Fruit fly (Drosophila melanogaster) whole organism, prepupa: ENCODE results near the gene CG13465.
A peak's percentile ranks its signal among the peaks of the same experiment; 100 is the strongest.

ENCODE experiments used
- Blimp-1 ChIP-seq: fragments of 200-800 bp; sonication (Bioruptor generic); optimal IDR thresholded peaks from 3 replicates; lab custom pipeline; 2017; ENCODE audit warnings: missing biosample characterization, missing genetic modification characterization, mild to moderate bottlenecking, moderate library complexity, missing genetic modification reagents
- CG10669 ChIP-seq: fragments of 200-800 bp; sonication (Bioruptor generic); optimal IDR thresholded peaks from 3 replicates; lab custom pipeline; 2018; ENCODE audit warnings: missing biosample characterization, mild to moderate bottlenecking, missing genetic modification characterization, moderate library complexity
- CG11902 ChIP-seq: fragments of 200-800 bp; sonication (Bioruptor generic); optimal IDR thresholded peaks from 3 replicates; lab custom pipeline; 2016; ENCODE audit warnings: missing biosample characterization, missing genetic modification characterization
- CG15336 ChIP-seq: fragments of 200-800 bp; sonication (Bioruptor generic); IDR thresholded peaks from 2 replicates; pipeline ENCODE4 v1.3.6; 2022; ENCODE audit warnings: missing biosample characterization, missing genetic modification characterization
- CG3032 ChIP-seq: fragments of 200-800 bp; optimal IDR thresholded peaks from 2 replicates; lab custom pipeline; 2019; ENCODE audit warnings: missing biosample characterization, mild to moderate bottlenecking, missing genetic modification characterization, moderate library complexity
- CG31627 ChIP-seq: fragments of 200-800 bp; sonication (Bioruptor generic); optimal IDR thresholded peaks from 3 replicates; lab custom pipeline; 2016; ENCODE audit warnings: missing biosample characterization, missing genetic modification characterization
- CG32006 ChIP-seq: fragments of 200-800 bp; sonication (Bioruptor generic); optimal IDR thresholded peaks from 3 replicates; lab custom pipeline; 2017; ENCODE audit warnings: missing biosample characterization, mild to moderate bottlenecking, missing genetic modification characterization
- CG34406 ChIP-seq: fragments of 200-800 bp; sonication (Bioruptor generic); optimal IDR thresholded peaks from 3 replicates; lab custom pipeline; 2016; ENCODE audit warnings: missing biosample characterization, missing genetic modification characterization
- CG4318 ChIP-seq: fragments of 200-800 bp; sonication (Bioruptor generic); optimal IDR thresholded peaks from 3 replicates; lab custom pipeline; 2017; ENCODE audit warnings: missing biosample characterization, mild to moderate bottlenecking, missing genetic modification characterization
- CG6163 ChIP-seq: fragments of 200-800 bp; sonication (Bioruptor generic); IDR thresholded peaks from 3 replicates; pipeline ENCODE4 v1.3.6; 2022; ENCODE audit warnings: missing biosample characterization, missing genetic modification characterization
- CG6276 ChIP-seq: fragments of 200-800 bp; sonication (Bioruptor generic); optimal IDR thresholded peaks from 2 replicates; lab custom pipeline; 2017; ENCODE audit warnings: missing biosample characterization, mild to moderate bottlenecking, missing genetic modification characterization
- CG6854 ChIP-seq: fragments of 200-800 bp; sonication (Bioruptor generic); optimal IDR thresholded peaks from 2 replicates; lab custom pipeline; 2017; ENCODE audit warnings: missing biosample characterization, mild to moderate bottlenecking, missing genetic modification characterization
- CG8119 ChIP-seq: fragments of 200-800 bp; sonication (Bioruptor generic); IDR thresholded peaks from 3 replicates; pipeline ENCODE4 v1.3.6; 2022; ENCODE audit warnings: missing biosample characterization, missing genetic modification characterization
- CG8319 ChIP-seq: fragments of 200-800 bp; sonication (Bioruptor generic); optimal IDR thresholded peaks from 3 replicates; lab custom pipeline; 2016; ENCODE audit warnings: missing biosample characterization, missing genetic modification characterization
- CG9139 ChIP-seq: fragments of 200-800 bp; sonication (Bioruptor generic); optimal IDR thresholded peaks from 3 replicates; lab custom pipeline; 2017; ENCODE audit warnings: missing biosample characterization, mild to moderate bottlenecking, missing genetic modification characterization
- Eip78C ChIP-seq: fragments of 200-800 bp; sonication (Bioruptor generic); peaks from one replicate; lab custom pipeline; 2016; ENCODE audit warnings: missing biosample characterization, missing genetic modification characterization
- Eip93F ChIP-seq: fragments of 200-800 bp; sonication (Bioruptor generic); optimal IDR thresholded peaks from 2 replicates; lab custom pipeline; 2016; ENCODE audit warnings: missing biosample characterization, mild to moderate bottlenecking, missing genetic modification characterization
- Ets21C ChIP-seq: fragments of 200-800 bp; sonication (Bioruptor generic); optimal IDR thresholded peaks from 3 replicates; lab custom pipeline; 2016; ENCODE audit warnings: missing biosample characterization, missing genetic modification characterization
- Ets96B ChIP-seq: fragments of 200-800 bp; optimal IDR thresholded peaks from 2 replicates; lab custom pipeline; 2019; ENCODE audit warnings: missing biosample characterization, mild to moderate bottlenecking, missing genetic modification characterization, moderate library complexity
- Hr4 ChIP-seq: fragments of 200-800 bp; sonication (Bioruptor generic); optimal IDR thresholded peaks from 3 replicates; lab custom pipeline; 2016; ENCODE audit warnings: missing biosample characterization, missing genetic modification characterization
- Met ChIP-seq: fragments of 200-800 bp; sonication (Bioruptor generic); optimal IDR thresholded peaks from 3 replicates; lab custom pipeline; 2016; ENCODE audit warnings: missing biosample characterization, missing genetic modification characterization
- OdsH ChIP-seq: fragments of 200-800 bp; sonication (Bioruptor generic); optimal IDR thresholded peaks from 3 replicates; lab custom pipeline; 2016; ENCODE audit warnings: missing biosample characterization, missing genetic modification characterization
- Smox ChIP-seq: fragments of 200-800 bp; sonication (Bioruptor generic); optimal IDR thresholded peaks from 3 replicates; lab custom pipeline; 2016; ENCODE audit warnings: missing biosample characterization, missing genetic modification characterization
- Sox14 ChIP-seq: fragments of 200-800 bp; sonication (Bioruptor generic); optimal IDR thresholded peaks from 3 replicates; lab custom pipeline; 2016; ENCODE audit warnings: missing biosample characterization, missing genetic modification characterization
- Sox15 ChIP-seq: fragments of 200-800 bp; sonication (Bioruptor generic); optimal IDR thresholded peaks from 3 replicates; lab custom pipeline; 2016; ENCODE audit warnings: missing biosample characterization, missing genetic modification characterization
- achi ChIP-seq: fragments of 200-800 bp; sonication (Bioruptor generic); optimal IDR thresholded peaks from 3 replicates; lab custom pipeline; 2016; ENCODE audit warnings: missing biosample characterization, missing genetic modification characterization
- acj6 ChIP-seq: fragments of 200-800 bp; sonication (Bioruptor generic); optimal IDR thresholded peaks from 3 replicates; lab custom pipeline; 2016; ENCODE audit warnings: missing biosample characterization, missing genetic modification characterization
- cyc ChIP-seq: fragments of 200-800 bp; sonication (Bioruptor generic); optimal IDR thresholded peaks from 3 replicates; lab custom pipeline; 2016; ENCODE audit warnings: missing biosample characterization, missing genetic modification characterization
- dac ChIP-seq: fragments of 200-800 bp; sonication (Bioruptor generic); optimal IDR thresholded peaks from 2 replicates; lab custom pipeline; 2017; ENCODE audit warnings: missing biosample characterization, mild to moderate bottlenecking, missing genetic modification characterization
- eg ChIP-seq: fragments of 200-800 bp; sonication (Bioruptor generic); IDR thresholded peaks from 3 replicates; pipeline ENCODE4 v1.3.6; 2022; ENCODE audit warnings: missing biosample characterization, missing genetic modification characterization
- esn ChIP-seq: fragments of 200-800 bp; sonication (Bioruptor generic); optimal IDR thresholded peaks from 2 replicates; lab custom pipeline; 2016; ENCODE audit warnings: missing biosample characterization, mild to moderate bottlenecking, missing genetic modification characterization, moderate library complexity
- fd59A ChIP-seq: fragments of 200-800 bp; sonication (Bioruptor generic); optimal IDR thresholded peaks from 2 replicates; lab custom pipeline; 2017; ENCODE audit warnings: missing biosample characterization, mild to moderate bottlenecking, missing genetic modification characterization, missing genetic modification reagents
- fkh ChIP-seq: fragments of 200-800 bp; sonication (Bioruptor generic); optimal IDR thresholded peaks from 3 replicates; lab custom pipeline; 2017; ENCODE audit warnings: missing biosample characterization, mild to moderate bottlenecking, missing genetic modification characterization, moderate library complexity
- lz ChIP-seq: fragments of 200-800 bp; sonication (Bioruptor generic); optimal IDR thresholded peaks from 3 replicates; lab custom pipeline; 2016; ENCODE audit warnings: missing biosample characterization, missing genetic modification characterization
- net ChIP-seq: fragments of 200-800 bp; sonication (Bioruptor generic); optimal IDR thresholded peaks from 3 replicates; lab custom pipeline; 2016; ENCODE audit warnings: missing biosample characterization, missing genetic modification characterization
- pdm3 ChIP-seq: fragments of 200-800 bp; sonication (Bioruptor generic); optimal IDR thresholded peaks from 3 replicates; lab custom pipeline; 2016; ENCODE audit warnings: missing biosample characterization, missing genetic modification characterization
- salr ChIP-seq, 2 experiments: fragments of 200-800 bp; sonication (Bioruptor generic); optimal IDR thresholded peaks; 3 replicates each; lab custom pipeline; 2016 to 2018; ENCODE audit warnings: missing biosample characterization in 2 of 2, missing genetic modification characterization in 2 of 2, mild to moderate bottlenecking in 1 of 2
- spab ChIP-seq: fragments of 200-800 bp; sonication (Bioruptor generic); optimal IDR thresholded peaks from 2 replicates; lab custom pipeline; 2017; ENCODE audit warnings: missing biosample characterization, mild to moderate bottlenecking, missing genetic modification characterization, missing genetic modification reagents
- ss ChIP-seq, 2 experiments: fragments of 200-800 bp; sonication (Bioruptor generic); optimal IDR thresholded peaks; 2 replicates in 1 of 2; 3 replicates in 1 of 2; lab custom pipeline; 2017 to 2018; ENCODE audit warnings: mild to moderate bottlenecking in 2 of 2, missing biosample characterization in 2 of 2, missing genetic modification characterization in 2 of 2, moderate library complexity in 1 of 2
- svp ChIP-seq: fragments of 200-800 bp; sonication (Bioruptor generic); peaks from one replicate; lab custom pipeline; 2016; ENCODE audit warnings: missing biosample characterization, missing genetic modification characterization
- topi ChIP-seq: fragments of 200-800 bp; sonication (Bioruptor generic); optimal IDR thresholded peaks from 3 replicates; lab custom pipeline; 2016; ENCODE audit warnings: missing biosample characterization, missing genetic modification characterization
- vri ChIP-seq: fragments of 200-800 bp; sonication (Bioruptor generic); optimal IDR thresholded peaks from 3 replicates; lab custom pipeline; 2016; ENCODE audit warnings: missing biosample characterization, mild to moderate bottlenecking, missing genetic modification characterization

Gene CG13465

dm6 chr3L:14986984-14987896 is 43.1 kb upstream of the CG13465 start:
- TF ChIP-seq Eip78C (GFP tag; lab: Kevin White, UChicago) (peak; percentile 10), CG10669 (GFP tag; lab: Kevin White, UChicago) (no peak), eg (GFP tag; lab: Robert Waterston, UW) (peak; percentile 35; the same call in 1 of the 3 replicates), vri (GFP tag; lab: Kevin White, UChicago) (peak; percentile 48), ss (GFP tag; optimal IDR thresholded peaks at IDR 0.05; lab: Kevin White, UChicago) (no peak), svp (peak; percentile 32), CG6854 (GFP tag; lab: Kevin White, UChicago) (peak; percentile 30), Met (GFP tag; lab: Kevin White, UChicago) (peak; percentile 15), CG15336 (no peak), CG6163 (GFP tag; lab: Robert Waterston, UW) (0 out of 3 replicates have a peak, but pooled peaks have one; percentile 16), CG6276 (GFP tag; lab: Kevin White, UChicago) (no peak), fkh (GFP tag; lab: Kevin White, UChicago) (peak; percentile 42), CG8119 (GFP tag; lab: Robert Waterston, UW) (0 out of 3 replicates have a peak, but pooled peaks have one; percentile 12), fd59A (no peak), cyc (no peak), CG8319 (GFP tag; lab: Kevin White, UChicago) (no peak)
- TF ChIP-seq, all 60 proteins: peak for 9

DNA sequence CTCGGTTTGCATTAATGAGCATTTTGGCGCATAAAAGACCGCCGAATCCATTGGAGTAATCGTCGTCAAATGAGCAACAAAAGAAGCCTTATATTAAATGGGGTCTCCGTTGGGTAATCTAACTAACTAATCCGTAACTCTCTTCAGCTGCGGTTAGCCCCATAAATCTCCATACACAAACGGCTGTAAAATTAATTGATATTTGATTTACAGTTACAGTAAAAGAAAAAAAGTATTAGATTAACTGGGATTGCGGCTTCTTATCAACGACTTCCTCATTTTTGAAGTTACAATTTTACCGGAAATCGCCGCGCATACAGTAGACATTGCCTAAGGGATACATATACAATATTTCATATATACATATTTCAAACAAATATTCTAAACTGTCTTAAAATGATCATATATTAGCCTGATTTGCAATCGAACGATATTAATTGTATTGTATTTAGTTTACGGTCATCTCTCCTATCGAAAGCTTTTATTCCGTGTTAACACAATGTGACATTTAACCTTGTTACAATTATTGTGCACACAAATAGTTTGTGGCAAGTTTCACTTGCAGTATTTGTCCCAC is 42.3 kb upstream of the CG13465 start:
- TF ChIP-seq svp (peak; percentile 38), Hr4 (GFP tag; lab: Kevin White, UChicago) (peak; percentile 26), salr (GFP tag; optimal IDR thresholded peaks at IDR 0.05; lab: Kevin White, UChicago) (no peak), CG6163 (GFP tag; lab: Robert Waterston, UW) (no peak), lz (GFP tag; lab: Kevin White, UChicago) (no peak), Eip78C (GFP tag; lab: Kevin White, UChicago) (peak; percentile 44), Met (GFP tag; lab: Kevin White, UChicago) (peak; percentile 1)

DNA sequence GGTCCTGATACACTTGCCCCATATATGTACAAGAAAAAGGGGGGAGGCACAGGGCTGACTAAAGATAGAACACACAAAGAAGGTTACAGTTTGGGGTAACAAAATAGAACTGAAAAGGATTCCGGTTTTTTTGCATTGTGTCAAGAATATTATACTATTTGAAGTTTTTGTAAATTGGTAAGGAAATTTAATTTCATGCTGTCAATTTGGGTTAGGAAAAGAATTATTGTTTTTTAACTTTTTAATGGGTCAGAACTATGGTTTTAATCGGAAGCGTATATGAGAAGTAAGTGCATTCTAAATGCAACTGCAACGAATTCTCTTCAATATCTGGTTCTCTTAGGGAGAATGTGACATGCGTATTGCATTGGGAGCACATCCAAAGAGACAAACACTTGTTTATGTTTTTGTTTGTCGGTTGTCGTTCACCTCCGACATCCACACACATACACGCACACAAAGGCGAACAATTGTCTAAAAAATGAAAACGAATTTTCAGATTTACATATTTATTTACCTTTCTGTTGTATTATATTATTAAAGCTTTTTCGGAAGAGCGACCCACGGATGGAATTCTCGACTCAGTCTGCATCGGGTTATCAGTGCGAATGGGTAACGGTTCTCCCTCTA is 40.5 kb upstream of the CG13465 start, which contains the start of gene mnd:
TSS of gene mnd (plus strand) at position 580 of the 630 bp plus-strand sequence.
- TF ChIP-seq CG3032 (tag; lab: Kevin White, UChicago) = peak; percentile 63
- no peak for TF ChIP-seq Ets21C (GFP tag; lab: Kevin White, UChicago)
- TF ChIP-seq topi (GFP tag; lab: Kevin White, UChicago) = peak; percentile 51
- peak; percentile 50 for TF ChIP-seq CG34406 (GFP tag; lab: Kevin White, UChicago)
- peak; percentile 78 for TF ChIP-seq pdm3 (GFP tag; lab: Kevin White, UChicago)
- TF ChIP-seq CG32006 (GFP tag; lab: Kevin White, UChicago) = peak; percentile 84
- peak; percentile 26 to 56 for TF ChIP-seq ss (GFP tag; optimal IDR thresholded peaks at IDR 0.05; lab: Kevin White, UChicago)
- TF ChIP-seq dac (GFP tag; lab: Kevin White, UChicago) = no peak
- peak; percentile 89 for TF ChIP-seq Ets96B
- TF ChIP-seq OdsH (GFP tag; lab: Kevin White, UChicago) = peak; percentile 77
- peak; percentile 15 for TF ChIP-seq CG11902
- TF ChIP-seq Blimp-1 (GFP tag; lab: Kevin White, UChicago) = no peak
- peak; percentile 10 for TF ChIP-seq lz (GFP tag; lab: Kevin White, UChicago)
- TF ChIP-seq CG31627 (GFP tag; lab: Kevin White, UChicago) = no peak
- TF ChIP-seq acj6 (GFP tag; lab: Kevin White, UChicago) = peak; percentile 76
- TF ChIP-seq CG6163 (GFP tag; lab: Robert Waterston, UW) = peak; percentile 88
- peak; percentile 94 for TF ChIP-seq Eip78C (GFP tag; lab: Kevin White, UChicago)
- TF ChIP-seq spab (GFP tag; lab: Kevin White, UChicago) = peak; percentile 57
- peak; percentile 10 to 84 for TF ChIP-seq salr (GFP tag; optimal IDR thresholded peaks at IDR 0.05; lab: Kevin White, UChicago)
- TF ChIP-seq Eip93F (GFP tag; lab: Kevin White, UChicago) = no peak
- peak; percentile 96 for TF ChIP-seq eg (GFP tag; lab: Robert Waterston, UW)
- peak; percentile 12 for TF ChIP-seq CG8319 (GFP tag; lab: Kevin White, UChicago)
- TF ChIP-seq CG4318 (GFP tag; lab: Kevin White, UChicago) = peak; percentile 60
- no peak for TF ChIP-seq fkh (GFP tag; lab: Kevin White, UChicago)
- no peak for TF ChIP-seq Smox (GFP tag; lab: Kevin White, UChicago)
- peak; percentile 95 for TF ChIP-seq CG15336
- peak; percentile 81 for TF ChIP-seq net (GFP tag; lab: Kevin White, UChicago)
- peak; percentile 65 for TF ChIP-seq CG10669 (GFP tag; lab: Kevin White, UChicago)
- TF ChIP-seq achi = peak; percentile 79
- TF ChIP-seq esn (GFP tag; lab: Kevin White, UChicago) = peak; percentile 52
- no peak for TF ChIP-seq CG9139 (GFP tag; lab: Kevin White, UChicago)
- no peak for TF ChIP-seq Sox15 (GFP tag; lab: Kevin White, UChicago)
- peak; percentile 87 for TF ChIP-seq Sox14
